Fruit fly (Drosophila melanogaster) whole organism, prepupa: ENCODE measurements around the gene Faa.

Experiments used
- CG10631 ChIP-seq: fragments of 200-800 bp; sonication (Bioruptor generic); optimal IDR thresholded peaks from 2 replicates; lab custom pipeline; 2016; ENCODE audit warnings: missing biosample characterization, missing genetic modification characterization
- CG10669 ChIP-seq: fragments of 200-800 bp; sonication (Bioruptor generic); optimal IDR thresholded peaks from 3 replicates; lab custom pipeline; 2018; ENCODE audit warnings: missing biosample characterization, mild to moderate bottlenecking, missing genetic modification characterization, moderate library complexity
- CG11294 ChIP-seq: fragments of 200-800 bp; sonication (Bioruptor generic); IDR thresholded peaks from 2 replicates; pipeline ENCODE4 v1.3.6; 2022; ENCODE audit warnings: missing biosample characterization, missing genetic modification characterization
- CG11762 ChIP-seq: fragments of 200-800 bp; sonication (Bioruptor generic); optimal IDR thresholded peaks from 3 replicates; lab custom pipeline; 2016; ENCODE audit warnings: missing biosample characterization, missing genetic modification characterization; ENCODE audit not compliant: insufficient read depth
- CG11902 ChIP-seq: fragments of 200-800 bp; sonication (Bioruptor generic); optimal IDR thresholded peaks from 3 replicates; lab custom pipeline; 2016; ENCODE audit warnings: missing biosample characterization, missing genetic modification characterization
- CG15336 ChIP-seq: fragments of 200-800 bp; sonication (Bioruptor generic); IDR thresholded peaks from 2 replicates; pipeline ENCODE4 v1.3.6; 2022; ENCODE audit warnings: missing biosample characterization, missing genetic modification characterization
- CG1621 ChIP-seq: fragments of 200-800 bp; sonication (Bioruptor generic); optimal IDR thresholded peaks from 3 replicates; lab custom pipeline; 2018; ENCODE audit warnings: missing biosample characterization, mild to moderate bottlenecking, missing genetic modification characterization
- CG16779 ChIP-seq: fragments of 200-800 bp; sonication (Bioruptor generic); optimal IDR thresholded peaks from 3 replicates; lab custom pipeline; 2017; ENCODE audit warnings: missing biosample characterization, mild to moderate bottlenecking, missing genetic modification characterization
- CG32006 ChIP-seq: fragments of 200-800 bp; sonication (Bioruptor generic); optimal IDR thresholded peaks from 3 replicates; lab custom pipeline; 2017; ENCODE audit warnings: missing biosample characterization, mild to moderate bottlenecking, missing genetic modification characterization
- CG34406 ChIP-seq: fragments of 200-800 bp; sonication (Bioruptor generic); optimal IDR thresholded peaks from 3 replicates; lab custom pipeline; 2016; ENCODE audit warnings: missing biosample characterization, missing genetic modification characterization
- CG3919 ChIP-seq: fragments of 200-800 bp; sonication (Bioruptor generic); optimal IDR thresholded peaks from 3 replicates; lab custom pipeline; 2016; ENCODE audit warnings: missing biosample characterization, missing genetic modification characterization
- CG4318 ChIP-seq: fragments of 200-800 bp; sonication (Bioruptor generic); optimal IDR thresholded peaks from 3 replicates; lab custom pipeline; 2017; ENCODE audit warnings: missing biosample characterization, mild to moderate bottlenecking, missing genetic modification characterization
- CG6163 ChIP-seq: fragments of 200-800 bp; sonication (Bioruptor generic); IDR thresholded peaks from 3 replicates; pipeline ENCODE4 v1.3.6; 2022; ENCODE audit warnings: missing biosample characterization, missing genetic modification characterization
- CG6792 ChIP-seq: fragments of 200-800 bp; sonication (Bioruptor generic); optimal IDR thresholded peaks from 3 replicates; lab custom pipeline; 2016; ENCODE audit warnings: missing biosample characterization, missing genetic modification characterization
- CG6808 ChIP-seq: fragments of 200-800 bp; sonication (Bioruptor generic); optimal IDR thresholded peaks from 3 replicates; lab custom pipeline; 2017; ENCODE audit warnings: missing biosample characterization, missing genetic modification characterization, mild to moderate bottlenecking, moderate library complexity, missing genetic modification reagents
- CG6854 ChIP-seq: fragments of 200-800 bp; sonication (Bioruptor generic); optimal IDR thresholded peaks from 2 replicates; lab custom pipeline; 2017; ENCODE audit warnings: missing biosample characterization, mild to moderate bottlenecking, missing genetic modification characterization
- CG8119 ChIP-seq: fragments of 200-800 bp; sonication (Bioruptor generic); IDR thresholded peaks from 3 replicates; pipeline ENCODE4 v1.3.6; 2022; ENCODE audit warnings: missing biosample characterization, missing genetic modification characterization
- CG8319 ChIP-seq: fragments of 200-800 bp; sonication (Bioruptor generic); optimal IDR thresholded peaks from 3 replicates; lab custom pipeline; 2016; ENCODE audit warnings: missing biosample characterization, missing genetic modification characterization
- CG8632 ChIP-seq: fragments of 200-800 bp; sonication (Bioruptor generic); optimal IDR thresholded peaks from 3 replicates; lab custom pipeline; 2016; ENCODE audit warnings: missing biosample characterization, missing genetic modification characterization
- CG9139 ChIP-seq: fragments of 200-800 bp; sonication (Bioruptor generic); optimal IDR thresholded peaks from 3 replicates; lab custom pipeline; 2017; ENCODE audit warnings: missing biosample characterization, mild to moderate bottlenecking, missing genetic modification characterization
- Eip75B ChIP-seq: fragments of 200-800 bp; sonication (Bioruptor generic); optimal IDR thresholded peaks from 3 replicates; lab custom pipeline; 2016; ENCODE audit warnings: missing biosample characterization, missing genetic modification characterization
- Eip78C ChIP-seq: fragments of 200-800 bp; sonication (Bioruptor generic); peaks from one replicate; lab custom pipeline; 2016; ENCODE audit warnings: missing biosample characterization, missing genetic modification characterization
- Eip93F ChIP-seq: fragments of 200-800 bp; sonication (Bioruptor generic); optimal IDR thresholded peaks from 2 replicates; lab custom pipeline; 2016; ENCODE audit warnings: missing biosample characterization, mild to moderate bottlenecking, missing genetic modification characterization
- Ets96B ChIP-seq: fragments of 200-800 bp; optimal IDR thresholded peaks from 2 replicates; lab custom pipeline; 2019; ENCODE audit warnings: missing biosample characterization, mild to moderate bottlenecking, missing genetic modification characterization, moderate library complexity
- Hr38 ChIP-seq: sonication (Bioruptor generic); optimal IDR thresholded peaks from 2 replicates; lab custom pipeline; 2016; ENCODE audit warnings: missing biosample characterization, missing genetic modification characterization
- Hr39 ChIP-seq: fragments of 200-800 bp; sonication (Bioruptor generic); optimal IDR thresholded peaks from 2 replicates; lab custom pipeline; 2016; ENCODE audit warnings: missing biosample characterization, missing genetic modification characterization
- Hr4 ChIP-seq: fragments of 200-800 bp; sonication (Bioruptor generic); optimal IDR thresholded peaks from 3 replicates; lab custom pipeline; 2016; ENCODE audit warnings: missing biosample characterization, missing genetic modification characterization
- Lpt ChIP-seq: fragments of 200-800 bp; sonication (Bioruptor generic); optimal IDR thresholded peaks from 3 replicates; lab custom pipeline; 2016; ENCODE audit warnings: missing biosample characterization, missing genetic modification characterization
- Met ChIP-seq: fragments of 200-800 bp; sonication (Bioruptor generic); optimal IDR thresholded peaks from 3 replicates; lab custom pipeline; 2016; ENCODE audit warnings: missing biosample characterization, missing genetic modification characterization
- Smox ChIP-seq: fragments of 200-800 bp; sonication (Bioruptor generic); optimal IDR thresholded peaks from 3 replicates; lab custom pipeline; 2016; ENCODE audit warnings: missing biosample characterization, missing genetic modification characterization
- Sox102F ChIP-seq: fragments of 200-800 bp; sonication (Bioruptor generic); optimal IDR thresholded peaks from 2 replicates; lab custom pipeline; 2016; ENCODE audit warnings: missing biosample characterization, mild to moderate bottlenecking, missing genetic modification characterization
- Sox14 ChIP-seq: fragments of 200-800 bp; sonication (Bioruptor generic); optimal IDR thresholded peaks from 3 replicates; lab custom pipeline; 2016; ENCODE audit warnings: missing biosample characterization, missing genetic modification characterization
- achi ChIP-seq: fragments of 200-800 bp; sonication (Bioruptor generic); optimal IDR thresholded peaks from 3 replicates; lab custom pipeline; 2016; ENCODE audit warnings: missing biosample characterization, missing genetic modification characterization
- acj6 ChIP-seq: fragments of 200-800 bp; sonication (Bioruptor generic); optimal IDR thresholded peaks from 3 replicates; lab custom pipeline; 2016; ENCODE audit warnings: missing biosample characterization, missing genetic modification characterization
- dac ChIP-seq: fragments of 200-800 bp; sonication (Bioruptor generic); optimal IDR thresholded peaks from 2 replicates; lab custom pipeline; 2017; ENCODE audit warnings: missing biosample characterization, mild to moderate bottlenecking, missing genetic modification characterization
- dsx ChIP-seq: fragments of 200-800 bp; optimal IDR thresholded peaks from 3 replicates; lab custom pipeline; 2019; ENCODE audit warnings: missing biosample characterization, mild to moderate bottlenecking, missing genetic modification characterization, moderate library complexity; ENCODE audit not compliant: poor library complexity, severe bottlenecking
- esn ChIP-seq: fragments of 200-800 bp; sonication (Bioruptor generic); optimal IDR thresholded peaks from 2 replicates; lab custom pipeline; 2016; ENCODE audit warnings: missing biosample characterization, mild to moderate bottlenecking, missing genetic modification characterization, moderate library complexity
- fd59A ChIP-seq: fragments of 200-800 bp; sonication (Bioruptor generic); optimal IDR thresholded peaks from 2 replicates; lab custom pipeline; 2017; ENCODE audit warnings: missing biosample characterization, mild to moderate bottlenecking, missing genetic modification characterization, missing genetic modification reagents
- fkh ChIP-seq: fragments of 200-800 bp; sonication (Bioruptor generic); optimal IDR thresholded peaks from 3 replicates; lab custom pipeline; 2017; ENCODE audit warnings: missing biosample characterization, mild to moderate bottlenecking, missing genetic modification characterization, moderate library complexity
- lz ChIP-seq: fragments of 200-800 bp; sonication (Bioruptor generic); optimal IDR thresholded peaks from 3 replicates; lab custom pipeline; 2016; ENCODE audit warnings: missing biosample characterization, missing genetic modification characterization
- net ChIP-seq: fragments of 200-800 bp; sonication (Bioruptor generic); optimal IDR thresholded peaks from 3 replicates; lab custom pipeline; 2016; ENCODE audit warnings: missing biosample characterization, missing genetic modification characterization
- pdm3 ChIP-seq: fragments of 200-800 bp; sonication (Bioruptor generic); optimal IDR thresholded peaks from 3 replicates; lab custom pipeline; 2016; ENCODE audit warnings: missing biosample characterization, missing genetic modification characterization
- salr ChIP-seq, 2 experiments: fragments of 200-800 bp; sonication (Bioruptor generic); optimal IDR thresholded peaks; 3 replicates each; lab custom pipeline; 2016 to 2018; ENCODE audit warnings: missing biosample characterization in 2 of 2, missing genetic modification characterization in 2 of 2, mild to moderate bottlenecking in 1 of 2
- spab ChIP-seq: fragments of 200-800 bp; sonication (Bioruptor generic); optimal IDR thresholded peaks from 2 replicates; lab custom pipeline; 2017; ENCODE audit warnings: missing biosample characterization, mild to moderate bottlenecking, missing genetic modification characterization, missing genetic modification reagents
- ss ChIP-seq, 2 experiments: fragments of 200-800 bp; sonication (Bioruptor generic); optimal IDR thresholded peaks; 2 replicates in 1 of 2; 3 replicates in 1 of 2; lab custom pipeline; 2017 to 2018; ENCODE audit warnings: mild to moderate bottlenecking in 2 of 2, missing biosample characterization in 2 of 2, missing genetic modification characterization in 2 of 2, moderate library complexity in 1 of 2
- svp ChIP-seq: fragments of 200-800 bp; sonication (Bioruptor generic); peaks from one replicate; lab custom pipeline; 2016; ENCODE audit warnings: missing biosample characterization, missing genetic modification characterization
- vri ChIP-seq: fragments of 200-800 bp; sonication (Bioruptor generic); optimal IDR thresholded peaks from 3 replicates; lab custom pipeline; 2016; ENCODE audit warnings: missing biosample characterization, mild to moderate bottlenecking, missing genetic modification characterization

Faa gene

dm6 chr3L:4071561-4072049, 2.1 kb downstream of the Faa start, which contains the start of gene wit (continued):
- peak; percentile 45 for TF ChIP-seq Met (GFP tag; lab: Kevin White, UChicago)
- TF ChIP-seq CG6808 (GFP tag; lab: Kevin White, UChicago): no peak
- TF ChIP-seq CG8319 (GFP tag; lab: Kevin White, UChicago): no peak
- TF ChIP-seq CG32006 (GFP tag; lab: Kevin White, UChicago): peak; percentile 13
- TF ChIP-seq Eip78C: peak; percentile 75
- TF ChIP-seq fd59A: no peak
- peak; percentile 21 for TF ChIP-seq fkh (GFP tag; lab: Kevin White, UChicago)
- peak; percentile 80 for TF ChIP-seq Sox102F (GFP tag; lab: Kevin White, UChicago)
- peak; percentile 69; the same call in 1 of the 2 replicates for TF ChIP-seq CG15336 (GFP tag; lab: Robert Waterston, UW)
- TF ChIP-seq CG16779 (tag; lab: Kevin White, UChicago): peak; percentile 52
- TF ChIP-seq CG8119 (GFP tag; lab: Robert Waterston, UW): peak; percentile 67
- peak; percentile 24 for TF ChIP-seq achi (GFP tag; lab: Kevin White, UChicago)
- no peak for TF ChIP-seq CG11762 (GFP tag; lab: Kevin White, UChicago)
- TF ChIP-seq Hr4 (GFP tag; lab: Kevin White, UChicago): peak; percentile 56
- no peak for TF ChIP-seq dac (GFP tag; lab: Kevin White, UChicago)
- no peak for TF ChIP-seq CG8632 (GFP tag; lab: Kevin White, UChicago)
- no peak for TF ChIP-seq CG11294 (GFP tag; lab: Robert Waterston, UW)
- TF ChIP-seq CG1621: peak; percentile 44
- no peak for TF ChIP-seq CG11902 (GFP tag; lab: Kevin White, UChicago)
- peak; percentile 85 for TF ChIP-seq svp (GFP tag; lab: Kevin White, UChicago)
- peak; percentile 11 for TF ChIP-seq CG6792 (GFP tag; lab: Kevin White, UChicago)
- TF ChIP-seq CG9139 (GFP tag; lab: Kevin White, UChicago): peak; percentile 52
- peak; percentile 55; the same call in 1 of the 3 replicates for TF ChIP-seq CG6163
- peak; percentile 35 to 43 for TF ChIP-seq ss (GFP tag; optimal IDR thresholded peaks at IDR 0.05; lab: Kevin White, UChicago)
- TF ChIP-seq Smox (GFP tag; lab: Kevin White, UChicago): peak; percentile 31
- peak; percentile 41 for TF ChIP-seq Lpt
- TF ChIP-seq CG3919: peak; percentile 63
- no peak for TF ChIP-seq Ets96B
- TF ChIP-seq net (GFP tag; lab: Kevin White, UChicago): peak; percentile 38
- TF ChIP-seq pdm3 (GFP tag; lab: Kevin White, UChicago): peak; percentile 40
- peak; percentile 38 for TF ChIP-seq esn (GFP tag; lab: Kevin White, UChicago)
- TF ChIP-seq, all 60 proteins: peak for 34

dm6 chr3L:4070996-4071379, 2.8 kb downstream of the Faa start:
- TF ChIP-seq Sox102F (GFP tag; lab: Kevin White, UChicago) (peak; percentile 72), Hr39 (GFP tag; lab: Kevin White, UChicago) (peak; percentile 85), spab (peak; percentile 66), Eip93F (no peak), vri (GFP tag; lab: Kevin White, UChicago) (no peak), CG11762 (GFP tag; lab: Kevin White, UChicago) (peak; percentile 85), Lpt (peak; percentile 56), acj6 (GFP tag; lab: Kevin White, UChicago) (peak; percentile 84), achi (GFP tag; lab: Kevin White, UChicago) (peak; percentile 76), pdm3 (GFP tag; lab: Kevin White, UChicago) (peak; percentile 79), CG10631 (GFP tag; lab: Kevin White, UChicago) (peak; percentile 86), ss (GFP tag; optimal IDR thresholded peaks at IDR 0.05; lab: Kevin White, UChicago) (no peak), dsx (GFP tag; lab: Kevin White, UChicago) (peak; percentile 75), Sox14 (GFP tag; lab: Kevin White, UChicago) (peak; percentile 84), CG9139 (GFP tag; lab: Kevin White, UChicago) (peak; percentile 68), CG6808 (GFP tag; lab: Kevin White, UChicago) (peak; percentile 37), fd59A (peak; percentile 62), CG4318 (GFP tag; lab: Kevin White, UChicago) (peak; percentile 78), net (GFP tag; lab: Kevin White, UChicago) (no peak), CG16779 (tag; lab: Kevin White, UChicago) (no peak), Met (GFP tag; lab: Kevin White, UChicago) (peak; percentile 65), lz (GFP tag; lab: Kevin White, UChicago) (peak; percentile 38), CG11294 (GFP tag; lab: Robert Waterston, UW) (peak; percentile 92), Hr4 (GFP tag; lab: Kevin White, UChicago) (peak; percentile 84), Eip78C (peak; percentile 95), CG10669 (GFP tag; lab: Kevin White, UChicago) (peak; percentile 91), salr (GFP tag; optimal IDR thresholded peaks at IDR 0.05; lab: Kevin White, UChicago) (peak; percentile 52 to 93), CG34406 (GFP tag; lab: Kevin White, UChicago) (peak; percentile 57), Eip75B (GFP tag; lab: Kevin White, UChicago) (no peak), Hr38 (no peak), CG32006 (GFP tag; lab: Kevin White, UChicago) (peak; percentile 44), CG8319 (GFP tag; lab: Kevin White, UChicago) (peak; percentile 40), CG6854 (GFP tag; lab: Kevin White, UChicago) (no peak)
